Worm (Caenorhabditis elegans) whole organism, L4/young adult: ENCODE data around the gene C33C12.7.

Experiments used
- W03F9.2 ChIP-seq: fragments of 150-350 bp; optimal IDR thresholded peaks from 2 replicates; lab custom pipeline; 2014; ENCODE audit warnings: missing biosample characterization, missing genetic modification characterization
- him-1 ChIP-seq: sonication (generic microtip); optimal IDR thresholded peaks from 2 replicates; lab custom pipeline; 2016; ENCODE audit warnings: missing genotype, missing genetic modification reagents, missing genetic modification characterization, missing compliant biosample characterization

DNA sequence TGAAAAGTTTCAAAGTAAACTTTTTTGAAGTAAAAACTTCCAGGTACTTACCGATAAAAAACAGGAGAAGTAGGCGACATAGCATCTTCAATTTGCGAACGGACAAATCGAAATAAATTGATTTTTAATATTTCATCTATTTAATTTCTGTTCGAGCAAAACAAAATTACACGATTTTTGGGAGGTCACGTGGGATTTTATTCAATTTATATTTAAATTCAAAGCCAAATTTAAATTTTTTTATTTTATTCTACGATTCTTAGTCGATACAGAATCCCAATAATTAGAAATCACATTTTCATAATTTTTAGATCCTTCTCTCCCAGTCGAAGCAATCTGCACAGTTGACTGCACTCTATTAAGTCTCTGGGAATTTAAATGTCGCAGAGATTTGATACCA is 5.2 kb downstream of the C33C12.7 start, which contains the start of gene C33C12.12:
- TF ChIP-seq him-1 = no peak
- TF ChIP-seq W03F9.2 = no peak
